Worm (Caenorhabditis elegans) whole organism, late embryonic: Measurements from ENCODE around the gene Y7A5A.5.

ENCODE experiments used
- ceh-6 ChIP-seq: fragments of 200-800 bp; sonication (Bioruptor generic); optimal IDR thresholded peaks from 2 replicates; lab custom pipeline; 2018; ENCODE audit warnings: mild to moderate bottlenecking, missing genetic modification characterization, missing compliant biosample characterization
- fkh-6 ChIP-seq: sonication (generic microtip); optimal IDR thresholded peaks from 2 replicates; lab custom pipeline; 2016; ENCODE audit warnings: missing genetic modification characterization, missing compliant biosample characterization
- lim-6 ChIP-seq: sonication (generic microtip); optimal IDR thresholded peaks from 2 replicates; lab custom pipeline; 2016; ENCODE audit warnings: missing genetic modification characterization, missing compliant biosample characterization
- rnt-1 ChIP-seq: sonication (generic microtip); optimal IDR thresholded peaks from 2 replicates; lab custom pipeline; 2016; ENCODE audit warnings: missing genetic modification characterization, missing compliant biosample characterization

- TF ChIP-seq lim-6 (tag; lab: Kevin White, UChicago) (no peak), rnt-1 (tag; lab: Kevin White, UChicago) (no peak), ceh-6 (GFP tag; lab: Kevin White, UChicago) (no peak), fkh-6 (no peak)
These were observed 27.9 kb upstream of the Y7A5A.5 start for ce11 chrX:15814548-15814947.
